Fruit fly (Drosophila melanogaster): ENCODE data around the gene CecB.

- no peak for TF ChIP-seq ttk (optimal IDR thresholded peaks at IDR 0.05)
- no peak for TF ChIP-seq psq (optimal IDR thresholded peaks at IDR 0.05)
- TF ChIP-seq Sin3A (optimal IDR thresholded peaks at IDR 0.05) = no peak
- TF ChIP-seq insv (optimal IDR thresholded peaks at IDR 0.05) = no peak
- TF ChIP-seq Myc (optimal IDR thresholded peaks at IDR 0.05) = no peak
- TF ChIP-seq h (optimal IDR thresholded peaks at IDR 0.05) = no peak
Measured at dm6 chr3R:30208766-30209484, 4.7 kb downstream of the CecB start, which contains the start of gene RpS7.
